Fruit fly (Drosophila melanogaster): ENCODE measurements around the gene CG31300.

The CG31300 gene

dm6 chr3R:25245052-25245813 lies 38.2 kb upstream of the CG31300 start, which contains the start of gene bam (continued):
- peak; percentile 86 for TF ChIP-seq pita (GFP tag; optimal IDR thresholded peaks at IDR 0.05)
- peak; percentile 46 for TF ChIP-seq Nf-YC (tag; optimal IDR thresholded peaks at IDR 0.05)
- no peak for TF ChIP-seq cato (GFP tag; optimal IDR thresholded peaks at IDR 0.05; ENCODE audit: borderline replicate concordance)
- peak; percentile 22 for TF ChIP-seq CG15601 (tag; optimal IDR thresholded peaks at IDR 0.05)
- no peak for TF ChIP-seq lov (optimal IDR thresholded peaks at IDR 0.05)
- no peak for TF ChIP-seq lov (GFP tag; IDR thresholded peaks at IDR 0.05)
- no peak for TF ChIP-seq ham (GFP tag; IDR thresholded peaks at IDR 0.05)
- no peak for TF ChIP-seq jumu (GFP tag; optimal IDR thresholded peaks at IDR 0.05)
- no peak for TF ChIP-seq fd102C (GFP tag; optimal IDR thresholded peaks at IDR 0.05)
- peak; percentile 52 for TF ChIP-seq sd (tag; optimal IDR thresholded peaks at IDR 0.05)
- TF ChIP-seq ftz-f1 (GFP tag; optimal IDR thresholded peaks at IDR 0.05): no peak
- peak; percentile 71 for TF ChIP-seq trem (tag; optimal IDR thresholded peaks at IDR 0.05)
- TF ChIP-seq CG8765 (GFP tag; IDR thresholded peaks at IDR 0.05): no peak
- no peak for TF ChIP-seq otp (GFP tag; IDR thresholded peaks at IDR 0.05)
- TF ChIP-seq mirr (GFP tag; optimal IDR thresholded peaks at IDR 0.05): no peak
- TF ChIP-seq bbx (GFP tag; IDR thresholded peaks at IDR 0.05; ENCODE audit: partially characterized antibody): no peak
- peak; percentile 27 for TF ChIP-seq CG13894 (tag; optimal IDR thresholded peaks at IDR 0.05)
- TF ChIP-seq Bteb2 (GFP tag; optimal IDR thresholded peaks at IDR 0.05): no peak
- TF ChIP-seq CG6854 (GFP tag; optimal IDR thresholded peaks at IDR 0.05): no peak
- TF ChIP-seq Lhr (GFP tag; optimal IDR thresholded peaks at IDR 0.05): peak; percentile 84
- TF ChIP-seq Max (GFP tag; optimal IDR thresholded peaks at IDR 0.05): no peak
- no peak for TF ChIP-seq HmgD (GFP tag; optimal IDR thresholded peaks at IDR 0.05)
- TF ChIP-seq tll (GFP tag; optimal IDR thresholded peaks at IDR 0.05): no peak
- TF ChIP-seq sisA (GFP tag; IDR thresholded peaks at IDR 0.05): no peak
- TF ChIP-seq Ets65A (GFP tag): no peak
- TF ChIP-seq CG12155 (GFP tag; optimal IDR thresholded peaks at IDR 0.05): no peak
- no peak for TF ChIP-seq Vsx1 (GFP tag; optimal IDR thresholded peaks at IDR 0.05)
- TF ChIP-seq stc (GFP tag; IDR thresholded peaks at IDR 0.05): no peak
- TF ChIP-seq CG11247 (GFP tag; IDR thresholded peaks at IDR 0.05): no peak
- no peak for TF ChIP-seq unpg (GFP tag; optimal IDR thresholded peaks at IDR 0.05)

DNA sequence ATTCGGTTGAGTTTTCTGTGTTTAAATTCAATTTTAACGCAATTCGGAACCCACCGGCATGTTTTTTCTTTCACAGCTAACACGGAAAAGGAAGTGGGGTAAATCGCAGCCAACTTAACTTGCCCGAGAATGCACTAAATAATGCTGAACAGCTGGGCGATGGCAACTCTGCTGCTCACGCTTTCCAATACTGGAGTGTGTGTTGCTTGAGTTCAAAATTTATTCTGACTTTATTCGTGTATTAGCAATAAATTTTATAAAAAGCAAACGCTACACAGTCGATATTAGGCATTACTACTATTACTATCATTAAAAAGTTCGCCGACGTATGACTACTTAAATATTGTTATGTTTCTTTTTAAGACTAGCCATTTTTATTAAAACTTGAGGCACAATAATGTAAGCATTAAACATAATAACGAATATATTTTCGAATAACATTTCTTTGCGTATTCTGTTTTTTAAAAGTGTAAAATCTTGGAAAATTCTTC lies 36.0 kb upstream of the CG31300 start, which contains the start of the genes RpS27 and Nup37:
Gene RpS27, minus strand, starts transcription at position 136 of the 491 bp plus-strand sequence.
Gene Nup37, plus strand, starts transcription at position 280 of the 491 bp plus-strand sequence.
- TF ChIP-seq her (GFP tag; optimal IDR thresholded peaks at IDR 0.05): peak; percentile 97
- TF ChIP-seq CG8388 (GFP tag; optimal IDR thresholded peaks at IDR 0.05): peak; percentile 89
- TF ChIP-seq grau (tag; optimal IDR thresholded peaks at IDR 0.05): peak; percentile 92
- TF ChIP-seq pros (GFP tag; optimal IDR thresholded peaks at IDR 0.05): peak; percentile 73
- TF ChIP-seq CG42726 (GFP tag; IDR thresholded peaks at IDR 0.05; ENCODE audit: partially characterized antibody): no peak
- TF ChIP-seq CHES-1-like (GFP tag; optimal IDR thresholded peaks at IDR 0.05): peak; percentile 99
- peak; percentile 98 for TF ChIP-seq CG1603 (tag; optimal IDR thresholded peaks at IDR 0.05)
- TF ChIP-seq CG13123 (GFP tag; optimal IDR thresholded peaks at IDR 0.05): peak; percentile 100
- peak; percentile 91 for TF ChIP-seq CG6689 (GFP tag; IDR thresholded peaks at IDR 0.05)
- peak; percentile 48; the same call in 2 of the 3 replicates for TF ChIP-seq CG16813 (GFP tag; IDR thresholded peaks at IDR 0.05; ENCODE audit: partially characterized antibody)
- peak; percentile 99 for TF ChIP-seq CG4617 (GFP tag; optimal IDR thresholded peaks at IDR 0.05; ENCODE audit: borderline replicate concordance)
- TF ChIP-seq CG9876 (GFP tag; optimal IDR thresholded peaks at IDR 0.05): peak; percentile 99
- peak; percentile 73 for TF ChIP-seq CG7357 (GFP tag; IDR thresholded peaks at IDR 0.05)
- TF ChIP-seq sd (tag; optimal IDR thresholded peaks at IDR 0.05): peak; percentile 83
- peak; percentile 99 for TF ChIP-seq Dbx (GFP tag; IDR thresholded peaks at IDR 0.05)
- TF ChIP-seq bsh (GFP tag; optimal IDR thresholded peaks at IDR 0.05): peak; percentile 50 to 93
- TF ChIP-seq fd102C (GFP tag; optimal IDR thresholded peaks at IDR 0.05): peak; percentile 95
- no peak for TF ChIP-seq Lpt (GFP tag; optimal IDR thresholded peaks at IDR 0.05)
- peak; percentile 93 for TF ChIP-seq tup (GFP tag; optimal IDR thresholded peaks at IDR 0.05)
- peak; percentile 98 for TF ChIP-seq CG10431 (GFP tag; optimal IDR thresholded peaks at IDR 0.05)
- peak; percentile 96 for TF ChIP-seq cato (GFP tag; optimal IDR thresholded peaks at IDR 0.05; ENCODE audit: borderline replicate concordance)
- TF ChIP-seq MTF-1 (GFP tag; optimal IDR thresholded peaks at IDR 0.05; ENCODE audit: borderline replicate concordance): peak; percentile 99
